Fruit fly (Drosophila melanogaster) whole organism, wandering third instar larva: Measurements from ENCODE around the gene ppk28.

Experiments
- Abd-B ChIP-seq: fragments of >200 bp; optimal IDR thresholded peaks from 2 replicates; lab custom pipeline; 2017; ENCODE audit warnings: missing biosample characterization, missing genetic modification characterization
- CG32264 ChIP-seq: fragments of 200-800 bp; sonication (Bioruptor generic); optimal IDR thresholded peaks from 2 replicates; lab custom pipeline; 2016; ENCODE audit warnings: missing biosample characterization, missing genetic modification characterization
- CG9705 ChIP-seq: fragments of 200-800 bp; sonication (Bioruptor generic); optimal IDR thresholded peaks from 2 replicates; lab custom pipeline; 2018; ENCODE audit warnings: missing biosample characterization, mild to moderate bottlenecking, missing genetic modification characterization
- Dif ChIP-seq: fragments of 200-275, 200-300 bp; sonication (Bioruptor generic); optimal IDR thresholded peaks from 2 replicates; lab custom pipeline; 2018; ENCODE audit warnings: missing biosample characterization, missing genetic modification characterization; ENCODE audit not compliant: partially characterized antibody
- HLH106 ChIP-seq: fragments of 200-800 bp; optimal IDR thresholded peaks from 3 replicates; lab custom pipeline; 2019; ENCODE audit warnings: missing biosample characterization, mild to moderate bottlenecking, missing genetic modification characterization, moderate library complexity
- Hnf4 ChIP-seq: fragments of 200-800 bp; sonication (Bioruptor generic); optimal IDR thresholded peaks from 2 replicates; lab custom pipeline; 2016; ENCODE audit warnings: missing biosample characterization, mild to moderate bottlenecking, missing genetic modification characterization
- Hr78 ChIP-seq: fragments of >200 bp; optimal IDR thresholded peaks from 2 replicates; lab custom pipeline; 2017; ENCODE audit warnings: missing biosample characterization, missing genetic modification characterization
- Hr83 ChIP-seq: fragments of 200-300 bp; sonication (Bioruptor generic); optimal IDR thresholded peaks from 2 replicates; lab custom pipeline; 2016; ENCODE audit warnings: missing biosample characterization, mild to moderate bottlenecking, missing genetic modification characterization, moderate library complexity; ENCODE audit not compliant: poor library complexity, severe bottlenecking
- Jra ChIP-seq: sonication (Bioruptor generic); optimal IDR thresholded peaks from 2 replicates; lab custom pipeline; 2016; ENCODE audit warnings: missing biosample characterization, missing genetic modification characterization
- Mio ChIP-seq: sonication (Bioruptor generic); optimal IDR thresholded peaks from 2 replicates; lab custom pipeline; 2016; ENCODE audit warnings: missing biosample characterization, missing genetic modification characterization
- Myc ChIP-seq: fragments of >200 bp; optimal IDR thresholded peaks from 2 replicates; lab custom pipeline; 2017
- N ChIP-seq: fragments of >200 bp; optimal IDR thresholded peaks from 2 replicates; lab custom pipeline; 2018; ENCODE audit warnings: missing biosample characterization, missing external identifiers, missing genetic modification characterization
- Rel ChIP-seq, 2 experiments: fragments of 200-800 bp; sonication (Bioruptor generic) in 1 of 2; optimal IDR thresholded peaks; 2 replicates in 1 of 2; 3 replicates in 1 of 2; lab custom pipeline; 2016 to 2019; ENCODE audit warnings: mild to moderate bottlenecking in 2 of 2, missing biosample characterization in 2 of 2, missing genetic modification characterization in 2 of 2, moderate library complexity in 1 of 2
- Sp1 ChIP-seq: fragments of 200-800 bp; sonication (Bioruptor generic); optimal IDR thresholded peaks from 3 replicates; lab custom pipeline; 2019; ENCODE audit warnings: missing biosample characterization, mild to moderate bottlenecking, missing genetic modification characterization, moderate library complexity
- Vsx2 ChIP-seq: fragments of 200-300, 225-300 bp; sonication (Bioruptor generic); optimal IDR thresholded peaks from 2 replicates; lab custom pipeline; 2018; ENCODE audit warnings: missing biosample characterization, missing genetic modification characterization; ENCODE audit not compliant: partially characterized antibody
- br ChIP-seq: fragments of 200-800 bp; sonication (Bioruptor generic); optimal IDR thresholded peaks from 2 replicates; lab custom pipeline; 2016; ENCODE audit warnings: missing biosample characterization, missing genetic modification characterization
- brk ChIP-seq: fragments of 200-800 bp; sonication (Bioruptor generic); optimal IDR thresholded peaks from 2 replicates; lab custom pipeline; 2016; ENCODE audit warnings: missing biosample characterization, mild to moderate bottlenecking, missing genetic modification characterization
- dl ChIP-seq, 2 experiments: fragments of 175-275, 200-275 bp in 1 of 2; fragments of 200-275 bp in 1 of 2; sonication (Bioruptor generic); optimal IDR thresholded peaks; lab custom pipeline; 2018; ENCODE audit warnings: mild to moderate bottlenecking in 2 of 2, missing biosample characterization in 2 of 2, missing genetic modification characterization in 2 of 2, moderate library complexity in 2 of 2; ENCODE audit not compliant: partially characterized antibody in 2 of 2, insufficient read depth in 1 of 2
- foxo ChIP-seq, 2 experiments: fragments of 200-800 bp; sonication (Bioruptor generic); optimal IDR thresholded peaks; 2 replicates in 1 of 2; 3 replicates in 1 of 2; lab custom pipeline; 2016 to 2017; ENCODE audit warnings: missing biosample characterization in 2 of 2, missing genetic modification characterization in 2 of 2
- fru ChIP-seq: fragments of 200-800 bp; sonication (Bioruptor generic); optimal IDR thresholded peaks from 3 replicates; lab custom pipeline; 2016; ENCODE audit warnings: missing biosample characterization, mild to moderate bottlenecking, missing genetic modification characterization
- h ChIP-seq: fragments of 200-800 bp; sonication (Bioruptor generic); optimal IDR thresholded peaks from 3 replicates; lab custom pipeline; 2016; ENCODE audit warnings: missing biosample characterization, mild to moderate bottlenecking, missing genetic modification characterization
- jim ChIP-seq: fragments of 175-275, 200-325 bp; sonication (Bioruptor generic); optimal IDR thresholded peaks from 2 replicates; lab custom pipeline; 2016; ENCODE audit warnings: missing biosample characterization, mild to moderate bottlenecking, missing genetic modification characterization
- lola ChIP-seq: fragments of >200 bp; optimal IDR thresholded peaks from 2 replicates; lab custom pipeline; 2017; ENCODE audit warnings: missing biosample characterization, missing genetic modification characterization
- psq ChIP-seq: fragments of 200-800 bp; sonication (Bioruptor generic); optimal IDR thresholded peaks from 3 replicates; lab custom pipeline; 2017; ENCODE audit warnings: missing biosample characterization, mild to moderate bottlenecking, missing genetic modification characterization, moderate library complexity
- rgr ChIP-seq: fragments of 200-800 bp; sonication (Bioruptor generic); optimal IDR thresholded peaks from 3 replicates; lab custom pipeline; 2016; ENCODE audit warnings: missing biosample characterization, mild to moderate bottlenecking, missing genetic modification characterization
- sage ChIP-seq: fragments of 200-800 bp; sonication (Bioruptor generic); optimal IDR thresholded peaks from 2 replicates; lab custom pipeline; 2016; ENCODE audit warnings: missing biosample characterization, mild to moderate bottlenecking, missing genetic modification characterization
- tai ChIP-seq: sonication (Bioruptor generic); optimal IDR thresholded peaks from 2 replicates; lab custom pipeline; 2016; ENCODE audit warnings: missing biosample characterization, missing genetic modification characterization
- usp ChIP-seq: fragments of >200 bp; optimal IDR thresholded peaks from 2 replicates; lab custom pipeline; 2017; ENCODE audit warnings: missing biosample characterization, missing genetic modification characterization
- woc ChIP-seq: sonication (Bioruptor generic); optimal IDR thresholded peaks from 2 replicates; lab custom pipeline; 2016; ENCODE audit warnings: missing biosample characterization, mild to moderate bottlenecking, missing genetic modification characterization

The ppk28 gene

DNA sequence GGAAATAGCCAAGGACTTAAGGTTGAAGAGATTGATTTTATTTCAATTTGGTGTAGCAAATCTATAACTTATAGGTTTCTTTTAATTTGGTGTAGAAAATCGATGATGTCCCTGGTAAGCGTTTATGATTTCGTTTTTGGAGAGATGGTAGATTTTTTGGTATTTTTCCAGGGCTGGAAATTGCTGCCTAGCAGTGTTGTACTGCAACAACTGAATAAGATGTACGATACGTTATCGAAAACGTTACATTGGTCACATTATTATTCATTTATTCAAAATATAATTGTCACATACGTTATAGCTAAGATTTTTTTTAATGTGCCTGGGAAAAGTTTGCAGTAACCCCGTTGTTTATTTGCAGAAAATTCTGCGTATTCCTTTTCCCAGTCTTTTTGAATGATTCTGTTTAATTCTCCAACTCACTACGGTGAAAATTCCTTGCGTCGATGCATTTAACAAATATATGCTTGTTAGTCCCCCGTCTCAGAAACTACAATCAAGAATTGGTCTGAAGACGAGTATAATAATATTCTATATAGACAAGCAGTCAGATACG, 18.9 kb upstream of the ppk28 start, which contains the start of the genes CG9609 and Sap30:
CG9609 (minus strand) TSS at position 149 of the 556 bp plus-strand sequence.
Sap30 (plus strand) TSS at position 424 of the 556 bp plus-strand sequence.
- TF ChIP-seq Hnf4 (GFP tag; lab: Kevin White, UChicago) = peak; percentile 24
- TF ChIP-seq tai (GFP tag; lab: Kevin White, UChicago) = no peak
- TF ChIP-seq Jra = no peak
- TF ChIP-seq HLH106 (tag; lab: Kevin White, UChicago) = no peak
- TF ChIP-seq Dif (GFP tag; lab: Kevin White, UChicago) = no peak
- TF ChIP-seq Hr83 (GFP tag; lab: Kevin White, UChicago) = peak; percentile 28
- no peak for TF ChIP-seq rgr (GFP tag; lab: Kevin White, UChicago)

DNA sequence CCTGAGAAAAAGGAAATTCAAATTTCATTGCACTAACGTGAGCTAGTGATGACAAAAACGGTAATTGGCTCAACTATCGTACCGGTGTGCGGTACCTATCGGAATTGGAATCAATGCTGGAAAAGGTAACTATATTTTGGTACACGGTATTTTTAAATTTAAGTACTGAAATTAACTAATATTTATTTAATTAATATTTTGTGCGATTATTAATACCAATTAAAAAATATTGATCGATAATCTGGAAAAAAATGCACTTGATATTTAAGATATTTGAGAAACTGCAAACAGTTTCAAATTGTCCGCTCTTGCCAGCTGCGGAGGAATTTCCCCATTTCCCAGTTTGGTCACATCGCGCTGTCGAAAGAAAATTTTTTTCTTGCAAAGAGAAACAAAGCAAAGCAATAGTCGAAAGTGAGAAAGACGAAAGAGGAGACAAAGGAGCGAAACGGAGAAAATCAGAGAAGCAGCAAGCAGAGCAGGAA, 18.4 kb upstream of the ppk28 start:
- TF ChIP-seq h (GFP tag; lab: Kevin White, UChicago) = no peak
- peak; percentile 63 for TF ChIP-seq psq (GFP tag; lab: Kevin White, UChicago)
- TF ChIP-seq HLH106 (tag; lab: Kevin White, UChicago) = peak; percentile 23
- TF ChIP-seq Myc (lab: Kevin White, UChicago) = peak; percentile 13
- TF ChIP-seq foxo (GFP tag; optimal IDR thresholded peaks at IDR 0.05; lab: Kevin White, UChicago) = peak in 1 of 2 experiments; percentile 18
- no peak for TF ChIP-seq brk (GFP tag; lab: Kevin White, UChicago)
- TF ChIP-seq Hr83 (GFP tag; lab: Kevin White, UChicago) = no peak

DNA sequence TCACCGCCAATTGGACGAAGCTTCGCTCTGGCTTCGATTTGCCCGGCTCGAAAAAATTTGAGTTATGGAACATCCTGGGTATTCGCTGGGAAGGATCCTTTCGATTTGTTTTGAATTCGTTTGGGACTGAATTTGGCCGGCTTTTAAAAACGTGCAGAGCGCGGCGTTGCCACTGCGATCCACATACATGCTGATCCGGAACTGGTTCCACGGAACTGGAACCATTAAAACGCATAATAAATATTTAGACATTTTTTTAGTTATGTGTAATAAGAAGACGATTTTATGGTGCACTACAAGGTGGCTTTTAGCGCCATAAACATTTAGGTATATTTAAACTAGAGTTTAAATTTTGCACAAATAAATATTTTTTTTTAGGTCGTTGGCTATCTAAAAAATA, 14.8 kb upstream of the ppk28 start, which contains the start of gene Rrp45:
Rrp45 (minus strand) TSS at position 209 of the 400 bp plus-strand sequence.
- TF ChIP-seq lola (GFP tag; lab: Kevin White, UChicago) (no peak), fru (GFP tag; lab: Kevin White, UChicago) (no peak), HLH106 (tag; lab: Kevin White, UChicago) (no peak), h (GFP tag; lab: Kevin White, UChicago) (no peak), woc (GFP tag; lab: Kevin White, UChicago) (peak; percentile 29), Mio (GFP tag; lab: Kevin White, UChicago) (no peak), Myc (lab: Kevin White, UChicago) (peak; percentile 26)
- TF ChIP-seq, all 38 proteins: peak for 2

dm6 chrX:16791920-16792829, 13.7 kb upstream of the ppk28 start, which contains the start of gene CG4768:
Gene CG4768, plus strand, starts transcription at chrX:16792119.
- TF ChIP-seq Sp1 (GFP tag; lab: Kevin White, UChicago) (peak; percentile 13), fru (GFP tag; lab: Kevin White, UChicago) (no peak), woc (GFP tag; lab: Kevin White, UChicago) (peak; percentile 34), jim (GFP tag; lab: Kevin White, UChicago) (no peak), Rel (GFP tag; optimal IDR thresholded peaks at IDR 0.05; lab: Kevin White, UChicago) (no peak), Rel (tag; optimal IDR thresholded peaks at IDR 0.05; lab: Kevin White, UChicago) (peak; percentile 9), Hnf4 (GFP tag; lab: Kevin White, UChicago) (no peak), CG9705 (GFP tag; lab: Kevin White, UChicago) (no peak)

DNA sequence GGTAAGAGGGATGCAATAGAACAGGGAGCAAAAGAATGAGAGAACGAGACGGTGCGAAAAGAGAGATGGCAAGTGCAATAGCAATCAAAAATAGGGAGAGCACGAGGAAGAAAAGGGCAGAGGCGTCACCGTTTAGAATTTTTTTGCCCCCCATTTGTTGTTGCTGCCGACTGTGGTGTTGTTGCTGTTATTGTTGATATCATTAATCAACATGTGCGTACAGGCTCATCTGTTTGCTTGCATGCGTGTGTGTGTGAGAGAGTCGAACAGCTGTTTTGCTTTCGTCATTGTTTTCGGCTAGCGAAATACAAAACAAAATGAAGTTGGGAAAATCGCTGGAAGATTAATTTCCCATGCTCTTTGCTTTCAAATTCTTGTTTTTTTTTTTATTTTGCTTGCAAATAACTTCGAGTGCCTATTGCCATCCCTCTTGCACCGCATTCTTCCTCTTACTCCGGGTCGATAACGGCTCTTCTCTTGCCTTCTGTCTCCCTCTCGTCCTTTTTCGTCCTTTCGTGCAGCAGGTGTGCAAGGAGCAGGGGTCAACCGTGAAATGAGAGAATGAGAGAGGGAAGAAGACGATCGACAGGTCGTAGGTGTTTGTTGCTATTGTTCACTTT, 12.6 kb upstream of the ppk28 start:
- no peak for TF ChIP-seq br (GFP tag; lab: Kevin White, UChicago)
- peak; percentile 55 for TF ChIP-seq psq (GFP tag; lab: Kevin White, UChicago)

DNA sequence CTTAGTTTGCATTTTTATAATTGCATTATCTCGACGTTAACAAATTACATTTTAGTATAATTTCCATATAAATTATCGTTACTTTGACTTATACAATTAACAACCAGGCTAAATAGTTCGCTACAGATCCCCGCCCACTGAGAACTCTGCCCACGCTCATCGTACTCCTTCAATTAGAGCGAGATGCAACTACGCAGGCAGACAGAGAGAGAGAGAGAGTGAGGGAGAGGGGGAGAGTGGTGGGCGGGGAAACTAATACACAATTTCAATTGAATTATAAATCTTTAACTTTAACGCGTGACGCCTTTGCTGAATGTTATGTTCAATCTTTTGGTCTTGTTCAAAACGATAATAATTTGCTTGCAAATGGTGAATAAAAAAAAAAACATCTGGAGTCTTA, 7.7 kb upstream of the ppk28 start:
- TF ChIP-seq rgr (GFP tag; lab: Kevin White, UChicago) (no peak), psq (GFP tag; lab: Kevin White, UChicago) (no peak), usp (no peak), br (GFP tag; lab: Kevin White, UChicago) (no peak), Rel (GFP tag; optimal IDR thresholded peaks at IDR 0.05; lab: Kevin White, UChicago) (no peak), Rel (tag; optimal IDR thresholded peaks at IDR 0.05; lab: Kevin White, UChicago) (no peak), N (GFP tag; lab: Kevin White, UChicago) (no peak), dl (GFP tag; optimal IDR thresholded peaks at IDR 0.05; lab: Kevin White, UChicago; ENCODE audit: insufficient read depth in 1 of 2, partially characterized antibody in 2 of 2) (no peak), Vsx2 (no peak), sage (GFP tag; lab: Kevin White, UChicago) (no peak), CG9705 (GFP tag; lab: Kevin White, UChicago) (no peak), CG32264 (GFP tag; lab: Kevin White, UChicago) (no peak), HLH106 (tag; lab: Kevin White, UChicago) (no peak), Abd-B (no peak), Hr78 (GFP tag; lab: Kevin White, UChicago) (no peak)
